Worm (Caenorhabditis elegans): ENCODE results near the gene par-3.

DNA sequence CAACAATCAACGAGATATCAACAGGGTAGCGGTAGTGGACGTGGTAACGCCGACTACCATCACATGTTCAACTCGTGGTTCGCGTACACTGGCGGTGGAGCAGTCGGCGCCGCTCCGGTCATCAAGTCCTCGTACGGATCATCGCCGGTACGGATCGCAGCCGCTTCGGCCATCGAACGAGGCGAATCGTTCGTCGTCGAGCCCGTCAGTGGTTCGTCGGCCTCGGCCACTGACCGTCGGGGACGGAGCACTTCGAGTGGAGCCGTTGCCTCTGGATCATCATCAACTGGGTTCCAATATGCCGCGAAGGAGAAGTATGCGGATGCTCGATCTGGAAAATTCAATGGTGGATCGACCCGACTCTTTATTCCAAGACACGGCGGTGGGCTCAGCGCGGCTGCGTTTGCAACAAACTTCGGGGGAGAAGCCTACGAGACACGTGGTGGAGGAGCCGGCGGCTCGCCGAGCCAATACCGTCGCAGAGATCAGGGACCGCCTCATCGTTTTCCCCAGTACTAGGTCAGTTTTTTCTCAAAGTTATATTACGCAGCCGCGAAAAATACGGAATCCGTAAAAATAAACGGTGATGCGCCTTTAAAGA, 11.5 kb downstream of the par-3 start:
- TF ChIP-seq F52B5.7 (tag; optimal IDR thresholded peaks at IDR 0.05) (no peak), zim-3 (tag; optimal IDR thresholded peaks at IDR 0.05) (no peak), sdz-38 (tag; optimal IDR thresholded peaks at IDR 0.05) (no peak), Y67H2A.10 (GFP tag; conservative IDR thresholded peaks at IDR 0.05) (no peak), F22D6.2 (tag; optimal IDR thresholded peaks at IDR 0.05) (no peak), unc-62 (GFP tag; optimal IDR thresholded peaks at IDR 0.05) (no peak)
